Fruit fly (Drosophila melanogaster): Measurements from ENCODE around the gene Non2.

Non2 gene

DNA sequence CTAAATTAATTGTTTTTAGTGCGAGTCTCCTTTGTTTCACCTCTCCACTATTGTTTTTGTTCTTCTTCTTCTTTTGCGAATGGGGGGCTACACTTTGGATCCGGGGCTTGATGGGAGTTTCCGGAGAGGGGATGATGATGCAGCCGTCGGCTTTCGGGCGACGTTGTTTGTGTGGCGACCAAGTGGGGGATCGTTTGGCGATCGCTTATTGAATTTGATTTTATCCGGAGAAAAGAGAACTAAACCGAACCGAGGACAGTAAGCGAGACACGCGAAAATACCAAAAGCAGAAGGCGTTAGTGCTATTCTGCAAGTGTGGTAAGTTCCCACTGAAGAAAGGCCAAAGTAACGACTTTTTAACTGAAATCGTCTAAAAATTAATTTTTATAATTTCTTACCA is 5.2 kb downstream of the Non2 start, which contains the start of gene AhcyL1 (continued):
- TF ChIP-seq CG13296 (GFP tag; optimal IDR thresholded peaks at IDR 0.05) (no peak), CG15011 (GFP tag; optimal IDR thresholded peaks at IDR 0.05) (no peak), Dref (GFP tag; IDR thresholded peaks at IDR 0.05) (no peak), CG7745 (tag; optimal IDR thresholded peaks at IDR 0.05) (no peak), ssp (GFP tag; IDR thresholded peaks at IDR 0.05) (no peak), CG11085 (GFP tag; IDR thresholded peaks at IDR 0.05) (no peak), CG4282 (GFP tag; optimal IDR thresholded peaks at IDR 0.05) (no peak), Doc3 (GFP tag; IDR thresholded peaks at IDR 0.05; ENCODE audit: partially characterized antibody) (no peak), CG15479 (GFP tag; optimal IDR thresholded peaks at IDR 0.05) (no peak), CG12769 (tag; optimal IDR thresholded peaks at IDR 0.05) (no peak), chif (GFP tag; optimal IDR thresholded peaks at IDR 0.05) (no peak), CG6791 (GFP tag; IDR thresholded peaks at IDR 0.05; ENCODE audit: partially characterized antibody) (no peak), bbx (GFP tag; IDR thresholded peaks at IDR 0.05; ENCODE audit: partially characterized antibody) (no peak), gro (GFP tag; optimal IDR thresholded peaks at IDR 0.05) (no peak), CG16779 (GFP tag; IDR thresholded peaks at IDR 0.05) (no peak), CG31441 (GFP tag; IDR thresholded peaks at IDR 0.05) (no peak), Xrp1 (GFP tag; IDR thresholded peaks at IDR 0.05) (no peak), CG18599 (GFP tag; optimal IDR thresholded peaks at IDR 0.05) (no peak), CG9876 (GFP tag; optimal IDR thresholded peaks at IDR 0.05) (no peak), CG9932 (GFP tag; IDR thresholded peaks at IDR 0.05) (no peak), nerfin-1 (tag; optimal IDR thresholded peaks at IDR 0.05) (no peak), CG18262 (tag; optimal IDR thresholded peaks at IDR 0.05) (no peak), Dp (GFP tag; optimal IDR thresholded peaks at IDR 0.05) (peak; percentile 25), CG2120 (GFP tag; optimal IDR thresholded peaks at IDR 0.05) (no peak), sr (GFP tag; IDR thresholded peaks at IDR 0.05) (no peak), pzg (GFP tag; optimal IDR thresholded peaks at IDR 0.05) (peak; percentile 60), tx (GFP tag; optimal IDR thresholded peaks at IDR 0.05) (no peak), CG18476 (GFP tag; optimal IDR thresholded peaks at IDR 0.05) (no peak), kni (GFP tag; optimal IDR thresholded peaks at IDR 0.05) (no peak), Hey (tag; optimal IDR thresholded peaks at IDR 0.05) (no peak), CG9437 (GFP tag; optimal IDR thresholded peaks at IDR 0.05) (no peak), CG10979 (tag; optimal IDR thresholded peaks at IDR 0.05) (no peak), HmgD (GFP tag; optimal IDR thresholded peaks at IDR 0.05) (no peak), zen2 (GFP tag; IDR thresholded peaks at IDR 0.05; ENCODE audit: partially characterized antibody) (no peak), MESR4 (GFP tag; optimal IDR thresholded peaks at IDR 0.05) (peak; percentile 94), Dad (GFP tag; optimal IDR thresholded peaks at IDR 0.05) (no peak), Drgx (GFP tag; IDR thresholded peaks at IDR 0.05) (0 out of 2 replicates have a peak, but pooled peaks have one; percentile 14), Sox102F (GFP tag; optimal IDR thresholded peaks at IDR 0.05) (no peak), CG1602 (GFP tag; optimal IDR thresholded peaks at IDR 0.05) (no peak), abd-A (tag; optimal IDR thresholded peaks at IDR 0.05) (no peak), CG6854 (GFP tag; optimal IDR thresholded peaks at IDR 0.05) (no peak), Oli (tag; optimal IDR thresholded peaks at IDR 0.05) (no peak), cg (GFP tag; optimal IDR thresholded peaks at IDR 0.05) (no peak), ems (GFP tag; optimal IDR thresholded peaks at IDR 0.05) (no peak), CG7357 (GFP tag; IDR thresholded peaks at IDR 0.05) (no peak), jing (GFP tag; optimal IDR thresholded peaks at IDR 0.05) (no peak), so (GFP tag; IDR thresholded peaks at IDR 0.05) (no peak), CG6272 (GFP tag; IDR thresholded peaks at IDR 0.05) (no peak), btn (GFP tag; optimal IDR thresholded peaks at IDR 0.05) (no peak), shn (GFP tag; optimal IDR thresholded peaks at IDR 0.05) (no peak), CG3847 (GFP tag; IDR thresholded peaks at IDR 0.05) (0 out of 2 replicates have a peak, but pooled peaks have one; percentile 8), CG31224 (GFP tag; IDR thresholded peaks at IDR 0.05) (no peak)

Data from whole organism, embryonic.